Fruit fly (Drosophila melanogaster) whole organism, embryonic: ENCODE results near the gene Irbp18.
A peak's percentile ranks its signal among the peaks of the same experiment; 100 is the strongest.

ENCODE experiments used
- Aef1 ChIP-seq: fragments of 200-800 bp; sonication (Bioruptor generic); IDR thresholded peaks from 3 replicates; pipeline ENCODE4 v1.3.6; 2022; ENCODE audit warnings: missing biosample characterization, missing genetic modification characterization
- Bteb2 ChIP-seq: fragments of 200-800 bp; sonication (Bioruptor generic); optimal IDR thresholded peaks from 2 replicates; lab custom pipeline; 2016; ENCODE audit warnings: missing biosample characterization, missing genetic modification characterization
- CG11456 ChIP-seq: fragments of 200-800 bp; sonication (Bioruptor generic); IDR thresholded peaks from 3 replicates; pipeline ENCODE4 v1.3.6; 2022; ENCODE audit warnings: missing biosample characterization, missing genetic modification characterization
- CG11696 ChIP-seq: fragments of 200-800 bp; sonication (Bioruptor generic); IDR thresholded peaks from 2 replicates; pipeline ENCODE4 v1.3.6; 2022; ENCODE audit warnings: missing biosample characterization, missing genetic modification characterization
- CG12071 ChIP-seq: fragments of 200-800 bp; sonication (Bioruptor generic); optimal IDR thresholded peaks from 3 replicates; lab custom pipeline; 2018; ENCODE audit warnings: missing biosample characterization, mild to moderate bottlenecking, missing genetic modification characterization
- CG12769 ChIP-seq: fragments of 200-800 bp; sonication (Bioruptor generic); optimal IDR thresholded peaks from 2 replicates; lab custom pipeline; 2019; ENCODE audit warnings: missing biosample characterization, mild to moderate bottlenecking, missing genetic modification characterization, moderate library complexity
- CG12942 ChIP-seq: fragments of 200-800 bp; sonication (Bioruptor generic); optimal IDR thresholded peaks from 3 replicates; lab custom pipeline; 2016; ENCODE audit warnings: missing biosample characterization, missing genetic modification characterization
- CG13894 ChIP-seq: fragments of 200-800 bp; sonication (Bioruptor generic); optimal IDR thresholded peaks from 3 replicates; lab custom pipeline; 2018; ENCODE audit warnings: missing biosample characterization, mild to moderate bottlenecking, missing genetic modification characterization, moderate library complexity
- CG15269 ChIP-seq: fragments of 200-800 bp; sonication (Bioruptor generic); optimal IDR thresholded peaks from 2 replicates; lab custom pipeline; 2018; ENCODE audit warnings: missing biosample characterization, mild to moderate bottlenecking, missing genetic modification characterization, moderate library complexity
- CG15514 ChIP-seq: fragments of 200-800 bp; sonication (Bioruptor generic); optimal IDR thresholded peaks from 3 replicates; lab custom pipeline; 2017; ENCODE audit warnings: missing biosample characterization, missing genetic modification characterization, mild to moderate bottlenecking, moderate library complexity, missing genetic modification reagents
- CG1603 ChIP-seq: fragments of 200-800 bp; sonication (Bioruptor generic); optimal IDR thresholded peaks from 2 replicates; lab custom pipeline; 2019; ENCODE audit warnings: missing biosample characterization, mild to moderate bottlenecking, missing genetic modification characterization, moderate library complexity
- CG2199 ChIP-seq: fragments of 200-800 bp; sonication (Bioruptor generic); IDR thresholded peaks from 3 replicates; pipeline ENCODE4 v1.3.6; 2022; ENCODE audit warnings: missing biosample characterization, missing genetic modification characterization
- CG31365 ChIP-seq: fragments of 200-800 bp; sonication (Bioruptor generic); optimal IDR thresholded peaks from 2 replicates; lab custom pipeline; 2018; ENCODE audit warnings: missing biosample characterization, mild to moderate bottlenecking, missing genetic modification characterization
- CG3995 ChIP-seq: fragments of 200-800 bp; sonication (Bioruptor generic); optimal IDR thresholded peaks from 3 replicates; lab custom pipeline; 2016; ENCODE audit warnings: missing biosample characterization, missing genetic modification characterization
- CG8290 ChIP-seq, 3 experiments: fragments of 200-800 bp; sonication (Bioruptor generic); optimal IDR thresholded peaks; 2 replicates each; lab custom pipeline; 2016 to 2019; ENCODE audit warnings: missing biosample characterization in 3 of 3, missing genetic modification characterization in 3 of 3, mild to moderate bottlenecking in 2 of 3, moderate library complexity in 1 of 3
- CG8924 ChIP-seq: fragments of 200-800 bp; optimal IDR thresholded peaks from 3 replicates; lab custom pipeline; 2019; ENCODE audit warnings: missing biosample characterization, mild to moderate bottlenecking, missing genetic modification characterization, moderate library complexity
- D19A ChIP-seq: fragments of 200-800 bp; optimal IDR thresholded peaks from 3 replicates; lab custom pipeline; 2019; ENCODE audit warnings: missing biosample characterization, mild to moderate bottlenecking, missing genetic modification characterization, moderate library complexity
- Dip2 ChIP-seq: fragments of 200-800 bp; sonication (Bioruptor generic); IDR thresholded peaks from 2 replicates; pipeline ENCODE4 v1.3.6; 2022; ENCODE audit warnings: missing biosample characterization, missing genetic modification characterization
- Dp ChIP-seq: fragments of 200-800 bp; sonication (Bioruptor generic); optimal IDR thresholded peaks from 2 replicates; lab custom pipeline; 2018; ENCODE audit warnings: missing biosample characterization, mild to moderate bottlenecking, missing genetic modification characterization, moderate library complexity
- Drgx ChIP-seq: fragments of 200-800 bp; sonication (Bioruptor generic); IDR thresholded peaks from 2 replicates; pipeline ENCODE4 v1.3.6; 2022; ENCODE audit warnings: missing biosample characterization, missing genetic modification characterization
- Ets65A ChIP-seq: fragments of 200-800 bp; sonication (Bioruptor generic); peaks from one replicate; lab custom pipeline; 2016; ENCODE audit warnings: missing biosample characterization, missing genetic modification characterization
- Fer3 ChIP-seq: fragments of 200-800 bp; sonication (Bioruptor generic); optimal IDR thresholded peaks from 2 replicates; lab custom pipeline; 2018; ENCODE audit warnings: missing biosample characterization, mild to moderate bottlenecking, missing genetic modification characterization, moderate library complexity
- Med ChIP-seq: fragments of 200-800 bp; sonication (Bioruptor generic); peaks from one replicate; lab custom pipeline; 2016; ENCODE audit warnings: missing biosample characterization, missing genetic modification characterization, mild to moderate bottlenecking, inconsistent platforms, moderate library complexity
- Oaz ChIP-seq: fragments of 200-800 bp; sonication (Bioruptor generic); IDR thresholded peaks from 2 replicates; pipeline ENCODE4 v1.3.6; 2022; ENCODE audit warnings: missing biosample characterization, missing genetic modification characterization
- Sox102F ChIP-seq: fragments of 200-800 bp; sonication (Bioruptor generic); optimal IDR thresholded peaks from 2 replicates; lab custom pipeline; 2018; ENCODE audit warnings: missing biosample characterization, mild to moderate bottlenecking, missing genetic modification characterization, moderate library complexity
- Xbp1 ChIP-seq: fragments of 200-800 bp; sonication (Bioruptor generic); optimal IDR thresholded peaks from 3 replicates; lab custom pipeline; 2016; ENCODE audit warnings: missing biosample characterization, mild to moderate bottlenecking, missing genetic modification characterization
- bowl ChIP-seq: fragments of 200-800 bp; sonication (Bioruptor generic); IDR thresholded peaks from 2 replicates; pipeline ENCODE4 v1.3.6; 2022; ENCODE audit warnings: missing biosample characterization, missing genetic modification characterization
- chinmo ChIP-seq: fragments of 200-800 bp; sonication (Bioruptor generic); IDR thresholded peaks from 4 replicates; pipeline ENCODE4 v1.3.6; 2022; ENCODE audit warnings: missing biosample characterization, missing genetic modification characterization; ENCODE audit not compliant: partially characterized antibody
- disco-r ChIP-seq: fragments of 200-800 bp; sonication (Bioruptor generic); optimal IDR thresholded peaks from 2 replicates; lab custom pipeline; 2016; ENCODE audit warnings: missing biosample characterization, missing genetic modification characterization
- emc ChIP-seq: fragments of 200-800 bp; sonication (Bioruptor generic); optimal IDR thresholded peaks from 2 replicates; lab custom pipeline; 2016; ENCODE audit warnings: missing biosample characterization, missing genetic modification characterization
- gcm2 ChIP-seq: fragments of 200-800 bp; sonication (Bioruptor generic); optimal IDR thresholded peaks from 2 replicates; lab custom pipeline; 2016; ENCODE audit warnings: missing biosample characterization, missing genetic modification characterization
- oc ChIP-seq: fragments of 200-800 bp; sonication (Bioruptor generic); optimal IDR thresholded peaks from 2 replicates; lab custom pipeline; 2018; ENCODE audit warnings: missing biosample characterization, mild to moderate bottlenecking, missing genetic modification characterization, moderate library complexity
- pho ChIP-seq: fragments of 200-800 bp; sonication (Bioruptor generic); optimal IDR thresholded peaks from 2 replicates; lab custom pipeline; 2016; ENCODE audit warnings: missing biosample characterization, missing genetic modification characterization
- row ChIP-seq: fragments of 200-800 bp; sonication (Bioruptor generic); IDR thresholded peaks from 3 replicates; pipeline ENCODE4 v1.3.6; 2022; ENCODE audit warnings: missing biosample characterization, missing genetic modification characterization
- sens-2 ChIP-seq: fragments of 200-800 bp; sonication (Bioruptor generic); IDR thresholded peaks from 2 replicates; pipeline ENCODE4 v1.3.6; 2022; ENCODE audit warnings: missing biosample characterization, missing genetic modification characterization
- sisA ChIP-seq: fragments of 200-800 bp; sonication (Bioruptor generic); IDR thresholded peaks from 2 replicates; pipeline ENCODE4 v1.3.6; 2022; ENCODE audit warnings: missing biosample characterization, missing genetic modification characterization
- sob ChIP-seq: fragments of 200-800 bp; sonication (Bioruptor generic); IDR thresholded peaks from 2 replicates; pipeline ENCODE4 v1.3.6; 2022; ENCODE audit warnings: missing biosample characterization, missing genetic modification characterization
- stc ChIP-seq: fragments of 200-800 bp; sonication (Bioruptor generic); IDR thresholded peaks from 2 replicates; pipeline ENCODE4 v1.3.6; 2022; ENCODE audit warnings: missing biosample characterization, missing genetic modification characterization

The Irbp18 gene

DNA sequence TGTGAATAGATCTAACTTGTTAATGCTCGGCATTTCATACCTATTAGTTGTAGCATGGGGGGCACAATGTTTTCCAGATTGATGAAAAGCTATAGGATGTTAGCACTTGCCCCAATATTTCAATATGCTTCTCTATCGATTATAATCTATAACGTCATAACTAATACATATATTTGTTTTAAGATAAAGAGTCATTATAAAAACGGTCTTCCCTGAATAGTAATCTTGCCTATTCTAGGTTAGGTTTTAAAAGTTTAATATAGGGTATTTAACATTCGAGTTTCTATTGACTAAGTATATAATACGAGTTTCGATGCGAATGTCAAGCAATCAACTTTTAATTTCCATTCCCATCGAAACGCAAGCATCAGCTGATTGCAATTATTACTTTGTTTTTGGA is 36.8 kb downstream of the Irbp18 start, which contains the start of the genes CG6321 and Blos2 (continued):
- peak; percentile 57 for TF ChIP-seq Bteb2 (GFP tag; lab: Kevin White, UChicago)
- TF ChIP-seq Aef1 (GFP tag; lab: Robert Waterston, UW) = peak; percentile 30; the same call in 1 of the 3 replicates
- peak; percentile 87 for TF ChIP-seq CG8924 (tag; lab: Kevin White, UChicago)
- TF ChIP-seq emc = no peak
- 0 out of 2 replicates have a peak, but pooled peaks have one; percentile 24 for TF ChIP-seq CG11696 (GFP tag; lab: Robert Waterston, UW)
- no peak for TF ChIP-seq Dip2 (GFP tag; lab: Robert Waterston, UW)
- peak; percentile 57 for TF ChIP-seq CG12071
- peak; percentile 43 for TF ChIP-seq oc
- TF ChIP-seq Xbp1 (GFP tag; lab: Kevin White, UChicago) = peak; percentile 75
- TF ChIP-seq pho (GFP tag; lab: Kevin White, UChicago) = peak; percentile 29

DNA sequence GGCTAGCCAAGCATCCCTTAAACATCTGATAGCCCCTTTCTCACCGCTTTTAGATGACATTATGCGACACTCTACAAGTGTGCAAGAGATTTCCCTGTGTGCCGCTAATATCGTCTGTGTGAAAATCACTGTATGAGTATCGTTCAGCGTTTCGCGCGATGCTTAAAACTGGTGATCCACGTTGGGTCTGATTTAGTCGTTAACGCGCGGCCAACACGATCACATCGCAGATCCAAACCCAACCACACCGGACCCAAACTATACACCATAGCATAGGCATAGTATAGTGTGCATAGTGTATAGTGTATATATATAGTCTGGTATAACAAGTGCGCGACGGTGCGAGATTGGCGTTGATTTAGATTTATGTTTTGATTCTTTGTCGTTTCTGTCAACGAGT is 44.1 kb downstream of the Irbp18 start, which contains the start of gene CG7888:
Gene CG7888, plus strand, starts transcription at position 193 of the 400 bp plus-strand sequence.
- 0 out of 3 replicates have a peak, but pooled peaks have one; percentile 11 for TF ChIP-seq row
- TF ChIP-seq gcm2 (GFP tag; lab: Kevin White, UChicago) = no peak
- 0 out of 3 replicates have a peak, but pooled peaks have one; percentile 57 for TF ChIP-seq CG2199 (GFP tag; lab: Robert Waterston, UW)
- peak; percentile 14 for TF ChIP-seq D19A
- TF ChIP-seq disco-r (GFP tag; lab: Kevin White, UChicago) = no peak
- 0 out of 4 replicates have a peak, but pooled peaks have one; percentile 23 for TF ChIP-seq chinmo (GFP tag; lab: Robert Waterston, UW)
- TF ChIP-seq CG31365 (tag; lab: Kevin White, UChicago) = no peak
- TF ChIP-seq Med = peak; percentile 26
- TF ChIP-seq CG15269 = peak; percentile 13
- TF ChIP-seq CG1603 (tag; lab: Kevin White, UChicago) = no peak
- peak; percentile 63 for TF ChIP-seq CG13894 (tag; lab: Kevin White, UChicago)
- no peak for TF ChIP-seq sisA (GFP tag; lab: Robert Waterston, UW)
- no peak for TF ChIP-seq CG8290 (GFP tag; optimal IDR thresholded peaks at IDR 0.05; lab: Kevin White, UChicago)
- peak in 1 of 2 experiments; percentile 46 for TF ChIP-seq CG8290 (tag; optimal IDR thresholded peaks at IDR 0.05; lab: Kevin White, UChicago)
- TF ChIP-seq CG12769 (tag; lab: Kevin White, UChicago) = peak; percentile 3
- no peak for TF ChIP-seq bowl (GFP tag; lab: Robert Waterston, UW)
- TF ChIP-seq CG3995 (GFP tag; lab: Kevin White, UChicago) = peak; percentile 15
- TF ChIP-seq Dp (GFP tag; lab: Kevin White, UChicago) = no peak
- 0 out of 3 replicates have a peak, but pooled peaks have one; percentile 31 for TF ChIP-seq CG11456
- peak; percentile 18 for TF ChIP-seq CG15514 (GFP tag; lab: Kevin White, UChicago)
- no peak for TF ChIP-seq CG12942 (GFP tag; lab: Kevin White, UChicago)

DNA sequence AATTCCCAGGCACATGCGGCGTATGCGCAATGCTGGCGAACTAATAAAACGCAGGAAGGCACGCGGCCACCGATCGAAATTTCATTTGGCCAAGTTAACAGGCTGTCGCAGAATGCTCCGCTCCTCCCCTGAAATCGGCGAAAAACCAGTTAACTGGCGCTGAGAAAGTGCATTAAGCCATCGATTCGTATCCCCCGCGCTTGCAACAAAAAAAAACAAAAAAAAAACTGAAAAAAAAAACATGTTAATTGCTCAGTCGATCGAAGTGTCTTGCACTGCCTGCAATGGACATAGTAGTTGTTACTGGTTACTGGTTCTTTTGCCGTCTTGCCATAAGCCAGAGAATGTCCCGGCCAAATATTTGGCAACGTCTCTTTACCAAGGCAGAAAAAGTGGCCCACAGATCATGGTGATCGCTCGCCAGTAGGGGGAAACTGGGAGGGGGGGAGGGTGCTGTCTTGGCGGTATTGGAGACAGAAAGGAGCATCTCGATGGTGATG is 45.2 kb downstream of the Irbp18 start:
- TF ChIP-seq sob (GFP tag; lab: Robert Waterston, UW) (no peak), sens-2 (GFP tag; lab: Robert Waterston, UW) (no peak), Fer3 (no peak), Ets65A (GFP tag; lab: Kevin White, UChicago) (peak; percentile 91), Oaz (GFP tag; lab: Robert Waterston, UW) (no peak), stc (GFP tag; lab: Robert Waterston, UW) (no peak), Sox102F (GFP tag; lab: Kevin White, UChicago) (no peak), Drgx (GFP tag; lab: Robert Waterston, UW) (peak; percentile 57; the same call in 1 of the 2 replicates)
